Fruit fly (Drosophila melanogaster): ENCODE measurements around the gene CG8509.

DNA sequence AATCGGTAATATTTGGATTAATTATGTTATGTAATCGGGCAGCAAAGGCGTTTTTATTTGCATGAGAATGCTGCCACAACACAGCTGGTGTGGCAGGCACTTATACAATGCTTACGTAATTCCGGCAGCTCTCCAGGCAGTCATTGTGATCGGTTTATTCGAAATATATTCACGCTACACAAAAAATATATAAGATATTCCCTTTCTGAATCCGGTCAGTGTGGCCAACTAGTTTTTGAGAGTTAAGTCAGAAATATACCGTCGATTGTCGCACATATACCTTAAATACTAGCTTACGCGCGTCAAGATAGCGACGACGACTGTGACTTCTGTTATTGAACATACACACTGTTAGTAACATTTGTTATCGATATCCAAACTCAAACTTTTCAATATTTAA lies 39.7 kb downstream of the CG8509 start, which contains the start of gene sun:
- TF ChIP-seq CG1620 (GFP tag; optimal IDR thresholded peaks at IDR 0.05) (no peak), Crg-1 (GFP tag; optimal IDR thresholded peaks at IDR 0.05) (no peak), toe (GFP tag; optimal IDR thresholded peaks at IDR 0.05) (no peak), CG14711 (tag; optimal IDR thresholded peaks at IDR 0.05) (no peak), CG11617 (GFP tag; optimal IDR thresholded peaks at IDR 0.05) (peak; percentile 24), Mnt (GFP tag; optimal IDR thresholded peaks at IDR 0.05) (peak; percentile 16), ovo (GFP tag; optimal IDR thresholded peaks at IDR 0.05) (no peak), tj (GFP tag; optimal IDR thresholded peaks at IDR 0.05) (no peak), cnc (optimal IDR thresholded peaks at IDR 0.05) (no peak), kay (GFP tag; ENCODE audit: borderline replicate concordance) (no peak), pad (GFP tag; optimal IDR thresholded peaks at IDR 0.05) (no peak), CG33017 (tag; optimal IDR thresholded peaks at IDR 0.05) (no peak), Clk (GFP tag; optimal IDR thresholded peaks at IDR 0.05) (no peak), CG7101 (tag; optimal IDR thresholded peaks at IDR 0.05) (no peak)
